Fruit fly (Drosophila melanogaster) whole organism, prepupa: ENCODE results near the gene Tps1.

Experiments
- CG10631 ChIP-seq: fragments of 200-800 bp; sonication (Bioruptor generic); optimal IDR thresholded peaks from 2 replicates; lab custom pipeline; 2016; ENCODE audit warnings: missing biosample characterization, missing genetic modification characterization
- CG10669 ChIP-seq: fragments of 200-800 bp; sonication (Bioruptor generic); optimal IDR thresholded peaks from 3 replicates; lab custom pipeline; 2018; ENCODE audit warnings: missing biosample characterization, mild to moderate bottlenecking, missing genetic modification characterization, moderate library complexity
- CG11294 ChIP-seq: fragments of 200-800 bp; sonication (Bioruptor generic); IDR thresholded peaks from 2 replicates; pipeline ENCODE4 v1.3.6; 2022; ENCODE audit warnings: missing biosample characterization, missing genetic modification characterization
- CG11762 ChIP-seq: fragments of 200-800 bp; sonication (Bioruptor generic); optimal IDR thresholded peaks from 3 replicates; lab custom pipeline; 2016; ENCODE audit warnings: missing biosample characterization, missing genetic modification characterization; ENCODE audit not compliant: insufficient read depth
- CG15336 ChIP-seq: fragments of 200-800 bp; sonication (Bioruptor generic); IDR thresholded peaks from 2 replicates; pipeline ENCODE4 v1.3.6; 2022; ENCODE audit warnings: missing biosample characterization, missing genetic modification characterization
- CG1621 ChIP-seq: fragments of 200-800 bp; sonication (Bioruptor generic); optimal IDR thresholded peaks from 3 replicates; lab custom pipeline; 2018; ENCODE audit warnings: missing biosample characterization, mild to moderate bottlenecking, missing genetic modification characterization
- CG16779 ChIP-seq: fragments of 200-800 bp; sonication (Bioruptor generic); optimal IDR thresholded peaks from 3 replicates; lab custom pipeline; 2017; ENCODE audit warnings: missing biosample characterization, mild to moderate bottlenecking, missing genetic modification characterization
- CG3032 ChIP-seq: fragments of 200-800 bp; optimal IDR thresholded peaks from 2 replicates; lab custom pipeline; 2019; ENCODE audit warnings: missing biosample characterization, mild to moderate bottlenecking, missing genetic modification characterization, moderate library complexity
- CG32006 ChIP-seq: fragments of 200-800 bp; sonication (Bioruptor generic); optimal IDR thresholded peaks from 3 replicates; lab custom pipeline; 2017; ENCODE audit warnings: missing biosample characterization, mild to moderate bottlenecking, missing genetic modification characterization
- CG34406 ChIP-seq: fragments of 200-800 bp; sonication (Bioruptor generic); optimal IDR thresholded peaks from 3 replicates; lab custom pipeline; 2016; ENCODE audit warnings: missing biosample characterization, missing genetic modification characterization
- CG3919 ChIP-seq: fragments of 200-800 bp; sonication (Bioruptor generic); optimal IDR thresholded peaks from 3 replicates; lab custom pipeline; 2016; ENCODE audit warnings: missing biosample characterization, missing genetic modification characterization
- CG4318 ChIP-seq: fragments of 200-800 bp; sonication (Bioruptor generic); optimal IDR thresholded peaks from 3 replicates; lab custom pipeline; 2017; ENCODE audit warnings: missing biosample characterization, mild to moderate bottlenecking, missing genetic modification characterization
- CG6276 ChIP-seq: fragments of 200-800 bp; sonication (Bioruptor generic); optimal IDR thresholded peaks from 2 replicates; lab custom pipeline; 2017; ENCODE audit warnings: missing biosample characterization, mild to moderate bottlenecking, missing genetic modification characterization
- CG6792 ChIP-seq: fragments of 200-800 bp; sonication (Bioruptor generic); optimal IDR thresholded peaks from 3 replicates; lab custom pipeline; 2016; ENCODE audit warnings: missing biosample characterization, missing genetic modification characterization
- CG8119 ChIP-seq: fragments of 200-800 bp; sonication (Bioruptor generic); IDR thresholded peaks from 3 replicates; pipeline ENCODE4 v1.3.6; 2022; ENCODE audit warnings: missing biosample characterization, missing genetic modification characterization
- CG8632 ChIP-seq: fragments of 200-800 bp; sonication (Bioruptor generic); optimal IDR thresholded peaks from 3 replicates; lab custom pipeline; 2016; ENCODE audit warnings: missing biosample characterization, missing genetic modification characterization
- Eip75B ChIP-seq: fragments of 200-800 bp; sonication (Bioruptor generic); optimal IDR thresholded peaks from 3 replicates; lab custom pipeline; 2016; ENCODE audit warnings: missing biosample characterization, missing genetic modification characterization
- Eip78C ChIP-seq: fragments of 200-800 bp; sonication (Bioruptor generic); peaks from one replicate; lab custom pipeline; 2016; ENCODE audit warnings: missing biosample characterization, missing genetic modification characterization
- Eip93F ChIP-seq: fragments of 200-800 bp; sonication (Bioruptor generic); optimal IDR thresholded peaks from 2 replicates; lab custom pipeline; 2016; ENCODE audit warnings: missing biosample characterization, mild to moderate bottlenecking, missing genetic modification characterization
- Ets21C ChIP-seq: fragments of 200-800 bp; sonication (Bioruptor generic); optimal IDR thresholded peaks from 3 replicates; lab custom pipeline; 2016; ENCODE audit warnings: missing biosample characterization, missing genetic modification characterization
- Hr39 ChIP-seq: fragments of 200-800 bp; sonication (Bioruptor generic); optimal IDR thresholded peaks from 2 replicates; lab custom pipeline; 2016; ENCODE audit warnings: missing biosample characterization, missing genetic modification characterization
- Lpt ChIP-seq: fragments of 200-800 bp; sonication (Bioruptor generic); optimal IDR thresholded peaks from 3 replicates; lab custom pipeline; 2016; ENCODE audit warnings: missing biosample characterization, missing genetic modification characterization
- Met ChIP-seq: fragments of 200-800 bp; sonication (Bioruptor generic); optimal IDR thresholded peaks from 3 replicates; lab custom pipeline; 2016; ENCODE audit warnings: missing biosample characterization, missing genetic modification characterization
- OdsH ChIP-seq: fragments of 200-800 bp; sonication (Bioruptor generic); optimal IDR thresholded peaks from 3 replicates; lab custom pipeline; 2016; ENCODE audit warnings: missing biosample characterization, missing genetic modification characterization
- Sox15 ChIP-seq: fragments of 200-800 bp; sonication (Bioruptor generic); optimal IDR thresholded peaks from 3 replicates; lab custom pipeline; 2016; ENCODE audit warnings: missing biosample characterization, missing genetic modification characterization
- achi ChIP-seq: fragments of 200-800 bp; sonication (Bioruptor generic); optimal IDR thresholded peaks from 3 replicates; lab custom pipeline; 2016; ENCODE audit warnings: missing biosample characterization, missing genetic modification characterization
- acj6 ChIP-seq: fragments of 200-800 bp; sonication (Bioruptor generic); optimal IDR thresholded peaks from 3 replicates; lab custom pipeline; 2016; ENCODE audit warnings: missing biosample characterization, missing genetic modification characterization
- cyc ChIP-seq: fragments of 200-800 bp; sonication (Bioruptor generic); optimal IDR thresholded peaks from 3 replicates; lab custom pipeline; 2016; ENCODE audit warnings: missing biosample characterization, missing genetic modification characterization
- dac ChIP-seq: fragments of 200-800 bp; sonication (Bioruptor generic); optimal IDR thresholded peaks from 2 replicates; lab custom pipeline; 2017; ENCODE audit warnings: missing biosample characterization, mild to moderate bottlenecking, missing genetic modification characterization
- dsx ChIP-seq: fragments of 200-800 bp; optimal IDR thresholded peaks from 3 replicates; lab custom pipeline; 2019; ENCODE audit warnings: missing biosample characterization, mild to moderate bottlenecking, missing genetic modification characterization, moderate library complexity; ENCODE audit not compliant: poor library complexity, severe bottlenecking
- eg ChIP-seq: fragments of 200-800 bp; sonication (Bioruptor generic); IDR thresholded peaks from 3 replicates; pipeline ENCODE4 v1.3.6; 2022; ENCODE audit warnings: missing biosample characterization, missing genetic modification characterization
- esn ChIP-seq: fragments of 200-800 bp; sonication (Bioruptor generic); optimal IDR thresholded peaks from 2 replicates; lab custom pipeline; 2016; ENCODE audit warnings: missing biosample characterization, mild to moderate bottlenecking, missing genetic modification characterization, moderate library complexity
- fd59A ChIP-seq: fragments of 200-800 bp; sonication (Bioruptor generic); optimal IDR thresholded peaks from 2 replicates; lab custom pipeline; 2017; ENCODE audit warnings: missing biosample characterization, mild to moderate bottlenecking, missing genetic modification characterization, missing genetic modification reagents
- fkh ChIP-seq: fragments of 200-800 bp; sonication (Bioruptor generic); optimal IDR thresholded peaks from 3 replicates; lab custom pipeline; 2017; ENCODE audit warnings: missing biosample characterization, mild to moderate bottlenecking, missing genetic modification characterization, moderate library complexity
- lz ChIP-seq: fragments of 200-800 bp; sonication (Bioruptor generic); optimal IDR thresholded peaks from 3 replicates; lab custom pipeline; 2016; ENCODE audit warnings: missing biosample characterization, missing genetic modification characterization
- net ChIP-seq: fragments of 200-800 bp; sonication (Bioruptor generic); optimal IDR thresholded peaks from 3 replicates; lab custom pipeline; 2016; ENCODE audit warnings: missing biosample characterization, missing genetic modification characterization
- pdm3 ChIP-seq: fragments of 200-800 bp; sonication (Bioruptor generic); optimal IDR thresholded peaks from 3 replicates; lab custom pipeline; 2016; ENCODE audit warnings: missing biosample characterization, missing genetic modification characterization
- spab ChIP-seq: fragments of 200-800 bp; sonication (Bioruptor generic); optimal IDR thresholded peaks from 2 replicates; lab custom pipeline; 2017; ENCODE audit warnings: missing biosample characterization, mild to moderate bottlenecking, missing genetic modification characterization, missing genetic modification reagents
- ss ChIP-seq, 2 experiments: fragments of 200-800 bp; sonication (Bioruptor generic); optimal IDR thresholded peaks; 2 replicates in 1 of 2; 3 replicates in 1 of 2; lab custom pipeline; 2017 to 2018; ENCODE audit warnings: mild to moderate bottlenecking in 2 of 2, missing biosample characterization in 2 of 2, missing genetic modification characterization in 2 of 2, moderate library complexity in 1 of 2
- svp ChIP-seq: fragments of 200-800 bp; sonication (Bioruptor generic); peaks from one replicate; lab custom pipeline; 2016; ENCODE audit warnings: missing biosample characterization, missing genetic modification characterization
- topi ChIP-seq: fragments of 200-800 bp; sonication (Bioruptor generic); optimal IDR thresholded peaks from 3 replicates; lab custom pipeline; 2016; ENCODE audit warnings: missing biosample characterization, missing genetic modification characterization
- vri ChIP-seq: fragments of 200-800 bp; sonication (Bioruptor generic); optimal IDR thresholded peaks from 3 replicates; lab custom pipeline; 2016; ENCODE audit warnings: missing biosample characterization, mild to moderate bottlenecking, missing genetic modification characterization

Gene Tps1

dm6 chr2L:4388027-4388426 is at the start of gene Tps1:
Tps1 (plus strand) TSS chr2L:4388327.
- no peak for TF ChIP-seq CG8632 (GFP tag; lab: Kevin White, UChicago)
- TF ChIP-seq svp: peak; percentile 68

dm6 chr2L:4339780-4340694 is 48.1 kb upstream of the Tps1 start:
- no peak for TF ChIP-seq Sox15 (GFP tag; lab: Kevin White, UChicago)
- no peak for TF ChIP-seq Met (GFP tag; lab: Kevin White, UChicago)
- no peak for TF ChIP-seq CG3919 (GFP tag; lab: Kevin White, UChicago)
- no peak for TF ChIP-seq esn (GFP tag; lab: Kevin White, UChicago)
- no peak for TF ChIP-seq pdm3 (GFP tag; lab: Kevin White, UChicago)
- TF ChIP-seq CG11762 (GFP tag; lab: Kevin White, UChicago): no peak
- TF ChIP-seq CG6792 (GFP tag; lab: Kevin White, UChicago): no peak
- TF ChIP-seq Eip78C: peak; percentile 68
- TF ChIP-seq fd59A (GFP tag; lab: Kevin White, UChicago): no peak
- no peak for TF ChIP-seq CG4318 (GFP tag; lab: Kevin White, UChicago)
- peak; percentile 7 for TF ChIP-seq dsx (GFP tag; lab: Kevin White, UChicago)
- TF ChIP-seq CG10669: no peak
- TF ChIP-seq CG15336 (GFP tag; lab: Robert Waterston, UW): peak; percentile 10; the same call in 1 of the 2 replicates
- TF ChIP-seq Lpt (GFP tag; lab: Kevin White, UChicago): peak; percentile 30
- TF ChIP-seq topi (GFP tag; lab: Kevin White, UChicago): no peak
- no peak for TF ChIP-seq CG3032 (tag; lab: Kevin White, UChicago)
- TF ChIP-seq acj6 (GFP tag; lab: Kevin White, UChicago): no peak
- no peak for TF ChIP-seq cyc (GFP tag; lab: Kevin White, UChicago)
- TF ChIP-seq achi: no peak
- TF ChIP-seq CG6276 (GFP tag; lab: Kevin White, UChicago): no peak
- TF ChIP-seq CG34406 (GFP tag; lab: Kevin White, UChicago): no peak
- no peak for TF ChIP-seq CG11294 (GFP tag; lab: Robert Waterston, UW)
- TF ChIP-seq Hr39 (GFP tag; lab: Kevin White, UChicago): no peak
- TF ChIP-seq ss (GFP tag; optimal IDR thresholded peaks at IDR 0.05; lab: Kevin White, UChicago): peak in 1 of 2 experiments; percentile 48
- no peak for TF ChIP-seq Ets21C (GFP tag; lab: Kevin White, UChicago)
- TF ChIP-seq dac (GFP tag; lab: Kevin White, UChicago): no peak
- 0 out of 3 replicates have a peak, but pooled peaks have one; percentile 23 for TF ChIP-seq eg (GFP tag; lab: Robert Waterston, UW)
- no peak for TF ChIP-seq svp
- no peak for TF ChIP-seq CG16779 (tag; lab: Kevin White, UChicago)
- no peak for TF ChIP-seq fkh (GFP tag; lab: Kevin White, UChicago)
- TF ChIP-seq CG10631: no peak
- no peak for TF ChIP-seq OdsH (GFP tag; lab: Kevin White, UChicago)
- no peak for TF ChIP-seq spab
- TF ChIP-seq CG1621: no peak
- TF ChIP-seq Eip75B: no peak
- TF ChIP-seq Eip93F: no peak
- TF ChIP-seq lz: no peak
- no peak for TF ChIP-seq CG32006 (GFP tag; lab: Kevin White, UChicago)
- TF ChIP-seq vri (GFP tag; lab: Kevin White, UChicago): no peak
- no peak for TF ChIP-seq net
- no peak; the same call in 2 of the 3 replicates for TF ChIP-seq CG8119
